Fruit fly (Drosophila melanogaster) whole organism, embryonic: Measurements from ENCODE around the gene M6.
A peak's percentile ranks its signal among the peaks of the same experiment; 100 is the strongest.

ENCODE experiments used
- CG1024 ChIP-seq: fragments of 200-800 bp; sonication (Bioruptor generic); IDR thresholded peaks from 2 replicates; pipeline ENCODE4 v1.3.6; 2022; ENCODE audit warnings: missing biosample characterization, missing genetic modification characterization
- CG12299 ChIP-seq: fragments of 200-800 bp; sonication (Bioruptor generic); optimal IDR thresholded peaks from 2 replicates; lab custom pipeline; 2018; ENCODE audit warnings: missing biosample characterization, mild to moderate bottlenecking, missing genetic modification characterization
- CG1529 ChIP-seq: fragments of 200-800 bp; sonication (Bioruptor generic); optimal IDR thresholded peaks from 3 replicates; lab custom pipeline; 2018; ENCODE audit warnings: missing biosample characterization, missing genetic modification characterization
- CG17385 ChIP-seq: fragments of 200-800 bp; sonication (Bioruptor generic); optimal IDR thresholded peaks from 3 replicates; lab custom pipeline; 2018; ENCODE audit warnings: missing biosample characterization, mild to moderate bottlenecking, missing genetic modification characterization
- CG17829 ChIP-seq: fragments of 200-800 bp; optimal IDR thresholded peaks from 2 replicates; lab custom pipeline; 2019; ENCODE audit warnings: missing biosample characterization, mild to moderate bottlenecking, missing genetic modification characterization, moderate library complexity
- CG2889 ChIP-seq: fragments of 200-800 bp; sonication (Bioruptor generic); IDR thresholded peaks from 3 replicates; pipeline ENCODE4 v1.3.6; 2022; ENCODE audit warnings: missing biosample characterization, missing genetic modification characterization
- CG30403 ChIP-seq: fragments of 200-800 bp; sonication (Bioruptor generic); optimal IDR thresholded peaks from 3 replicates; lab custom pipeline; 2016; ENCODE audit warnings: missing biosample characterization, missing genetic modification characterization
- CG34376 ChIP-seq: fragments of 200-800 bp; sonication (Bioruptor generic); optimal IDR thresholded peaks from 2 replicates; lab custom pipeline; 2018; ENCODE audit warnings: missing biosample characterization, mild to moderate bottlenecking, missing genetic modification characterization
- CG43689 ChIP-seq: fragments of 200-800 bp; sonication (Bioruptor generic); IDR thresholded peaks from 2 replicates; pipeline ENCODE4 v1.3.6; 2022; ENCODE audit warnings: missing biosample characterization, missing genetic modification characterization
- CG5245 ChIP-seq: fragments of 200-800 bp; sonication (Bioruptor generic); optimal IDR thresholded peaks from 3 replicates; lab custom pipeline; 2016; ENCODE audit warnings: missing biosample characterization, missing genetic modification characterization
- CG7786 ChIP-seq: fragments of 200-800 bp; sonication (Bioruptor generic); optimal IDR thresholded peaks from 2 replicates; lab custom pipeline; 2016; ENCODE audit warnings: missing biosample characterization, missing genetic modification characterization
- CG8388 ChIP-seq: fragments of 200-800 bp; sonication (Bioruptor generic); optimal IDR thresholded peaks from 2 replicates; lab custom pipeline; 2019; ENCODE audit warnings: missing biosample characterization, mild to moderate bottlenecking, missing genetic modification characterization, moderate library complexity
- CG8944 ChIP-seq: fragments of 200-800 bp; sonication (Bioruptor generic); optimal IDR thresholded peaks from 3 replicates; lab custom pipeline; 2016; ENCODE audit warnings: missing biosample characterization, missing genetic modification characterization
- CG9932 ChIP-seq: fragments of 200-800 bp; sonication (Bioruptor generic); IDR thresholded peaks from 2 replicates; pipeline ENCODE4 v1.3.6; 2022; ENCODE audit warnings: missing biosample characterization, missing genetic modification characterization
- CkIIα-i1 ChIP-seq: fragments of 200-800 bp; sonication (Bioruptor generic); IDR thresholded peaks from 2 replicates; pipeline ENCODE4 v1.3.6; 2022; ENCODE audit warnings: missing biosample characterization, missing genetic modification characterization
- D ChIP-seq, 2 experiments: fragments of 200-800 bp in 1 of 2; fragments of >200 bp in 1 of 2; sonication (Bioruptor generic) in 1 of 2; optimal IDR thresholded peaks; 2 replicates in 1 of 2; 3 replicates in 1 of 2; lab custom pipeline; 2017; ENCODE audit warnings: mild to moderate bottlenecking in 1 of 2, missing biosample characterization in 1 of 2, missing genetic modification characterization in 1 of 2, missing genetic modification reagents in 1 of 2
- Doc3 ChIP-seq: fragments of 200-800 bp; sonication (Bioruptor generic); IDR thresholded peaks from 3 replicates; pipeline ENCODE4 v1.3.6; 2022; ENCODE audit warnings: missing biosample characterization, missing genetic modification characterization; ENCODE audit not compliant: partially characterized antibody
- Gsc ChIP-seq: fragments of 200-800 bp; sonication (Bioruptor generic); IDR thresholded peaks from 2 replicates; pipeline ENCODE4 v1.3.6; 2022; ENCODE audit warnings: missing biosample characterization, missing genetic modification characterization
- Meics ChIP-seq: fragments of 200-800 bp; sonication (Bioruptor generic); optimal IDR thresholded peaks from 2 replicates; lab custom pipeline; 2017; ENCODE audit warnings: missing biosample characterization, mild to moderate bottlenecking, missing genetic modification characterization
- NK7.1 ChIP-seq: fragments of 200-800 bp; sonication (Bioruptor generic); optimal IDR thresholded peaks from 3 replicates; lab custom pipeline; 2016; ENCODE audit warnings: missing biosample characterization, missing genetic modification characterization
- Pdp1 ChIP-seq, 2 experiments: fragments of 200-800 bp; sonication (Bioruptor generic); optimal IDR thresholded peaks; 3 replicates each; lab custom pipeline; 2016; ENCODE audit warnings: missing biosample characterization in 2 of 2, missing genetic modification characterization in 2 of 2, mild to moderate bottlenecking in 1 of 2, moderate library complexity in 1 of 2
- YL-1 ChIP-seq: fragments of 200-800 bp; sonication (Bioruptor generic); optimal IDR thresholded peaks from 3 replicates; lab custom pipeline; 2017; ENCODE audit warnings: missing biosample characterization, mild to moderate bottlenecking, missing genetic modification characterization
- al ChIP-seq: fragments of 200-800 bp; sonication (Bioruptor generic); IDR thresholded peaks from 2 replicates; pipeline ENCODE4 v1.3.6; 2022; ENCODE audit warnings: missing biosample characterization, missing genetic modification characterization
- bab2 ChIP-seq: fragments of 200-800 bp; sonication (Bioruptor generic); optimal IDR thresholded peaks from 2 replicates; lab custom pipeline; 2016; ENCODE audit warnings: missing biosample characterization, missing genetic modification characterization
- bsh ChIP-seq, 2 experiments: fragments of 200-800 bp; sonication (Bioruptor generic); optimal IDR thresholded peaks; 2 replicates each; lab custom pipeline; 2017 to 2018; ENCODE audit warnings: mild to moderate bottlenecking in 2 of 2, missing biosample characterization in 2 of 2, missing genetic modification characterization in 2 of 2, moderate library complexity in 1 of 2
- cad ChIP-seq: fragments of >200 bp; optimal IDR thresholded peaks from 2 replicates; lab custom pipeline; 2017; ENCODE audit warnings: missing biosample characterization, missing genetic modification characterization
- ci ChIP-seq: fragments of 200-800 bp; sonication (Bioruptor generic); IDR thresholded peaks from 3 replicates; pipeline ENCODE4 v1.3.6; 2022; ENCODE audit warnings: missing biosample characterization, missing genetic modification characterization
- crc ChIP-seq: fragments of 200-800 bp; sonication (Bioruptor generic); optimal IDR thresholded peaks from 2 replicates; lab custom pipeline; 2016; ENCODE audit warnings: missing biosample characterization, missing genetic modification characterization
- croc ChIP-seq: fragments of 200-800 bp; sonication (Bioruptor generic); conservative IDR thresholded peaks from 3 replicates; pipeline ENCODE4 v1.3.6; 2022; ENCODE audit warnings: missing biosample characterization, missing genetic modification characterization
- crp ChIP-seq, 2 experiments: fragments of 200-800 bp; sonication (Bioruptor generic); optimal IDR thresholded peaks; 2 replicates in 1 of 2; 3 replicates in 1 of 2; lab custom pipeline; 2017; ENCODE audit warnings: missing biosample characterization in 2 of 2, missing genetic modification characterization in 2 of 2, mild to moderate bottlenecking in 1 of 2, moderate library complexity in 1 of 2
- dimm ChIP-seq: fragments of 200-800 bp; sonication (Bioruptor generic); IDR thresholded peaks from 2 replicates; pipeline ENCODE4 v1.3.6; 2022; ENCODE audit warnings: missing biosample characterization, missing genetic modification characterization
- ems ChIP-seq: fragments of 200-800 bp; sonication (Bioruptor generic); optimal IDR thresholded peaks from 3 replicates; lab custom pipeline; 2016; ENCODE audit warnings: missing biosample characterization, missing genetic modification characterization
- en ChIP-seq: fragments of 200-800 bp; sonication (Bioruptor generic); optimal IDR thresholded peaks from 2 replicates; lab custom pipeline; 2016; ENCODE audit warnings: missing biosample characterization, missing genetic modification characterization
- esg ChIP-seq: fragments of 200-800 bp; sonication (Bioruptor generic); conservative IDR thresholded peaks from 2 replicates; pipeline ENCODE4 v1.3.6; 2022; ENCODE audit warnings: missing biosample characterization, missing genetic modification characterization
- exex ChIP-seq: fragments of 200-800 bp; sonication (Bioruptor generic); optimal IDR thresholded peaks from 4 replicates; lab custom pipeline; 2018; ENCODE audit warnings: missing biosample characterization, mild to moderate bottlenecking, missing genetic modification characterization, moderate library complexity
- fu2 ChIP-seq: fragments of 200-800 bp; sonication (Bioruptor generic); optimal IDR thresholded peaks from 2 replicates; lab custom pipeline; 2016; ENCODE audit warnings: missing biosample characterization, missing genetic modification characterization
- gcm2 ChIP-seq: fragments of 200-800 bp; sonication (Bioruptor generic); optimal IDR thresholded peaks from 2 replicates; lab custom pipeline; 2016; ENCODE audit warnings: missing biosample characterization, missing genetic modification characterization
- hb ChIP-seq: fragments of 200-800 bp; sonication (Bioruptor generic); IDR thresholded peaks from 3 replicates; pipeline ENCODE4 v1.3.6; 2022; ENCODE audit warnings: missing biosample characterization, missing genetic modification characterization; ENCODE audit not compliant: partially characterized antibody
- kah ChIP-seq: fragments of 200-800 bp; sonication (Bioruptor generic); optimal IDR thresholded peaks from 2 replicates; lab custom pipeline; 2018; ENCODE audit warnings: missing biosample characterization, mild to moderate bottlenecking, missing genetic modification characterization
- run ChIP-seq: fragments of 200-800 bp; sonication (Bioruptor generic); optimal IDR thresholded peaks from 3 replicates; lab custom pipeline; 2018; ENCODE audit warnings: missing biosample characterization, mild to moderate bottlenecking, missing genetic modification characterization
- slp2 ChIP-seq: fragments of 200-800 bp; sonication (Bioruptor generic); optimal IDR thresholded peaks from 2 replicates; lab custom pipeline; 2016; ENCODE audit warnings: missing biosample characterization, missing genetic modification characterization
- trem ChIP-seq: fragments of 200-800 bp; optimal IDR thresholded peaks from 3 replicates; lab custom pipeline; 2019; ENCODE audit warnings: missing biosample characterization, mild to moderate bottlenecking, missing genetic modification characterization, moderate library complexity
- tup ChIP-seq: fragments of 200-800 bp; sonication (Bioruptor generic); optimal IDR thresholded peaks from 2 replicates; lab custom pipeline; 2016; ENCODE audit warnings: missing biosample characterization, mild to moderate bottlenecking, missing genetic modification characterization, moderate library complexity
- unc-4 ChIP-seq: fragments of 200-800 bp; sonication (Bioruptor generic); IDR thresholded peaks from 2 replicates; pipeline ENCODE4 v1.3.6; 2022; ENCODE audit warnings: missing biosample characterization, missing genetic modification characterization; ENCODE audit not compliant: partially characterized antibody
- vfl ChIP-seq: fragments of 200-800 bp; sonication (Bioruptor generic); optimal IDR thresholded peaks from 2 replicates; lab custom pipeline; 2016; ENCODE audit warnings: missing biosample characterization, missing genetic modification characterization
- wek ChIP-seq: fragments of 200-800 bp; sonication (Bioruptor generic); optimal IDR thresholded peaks from 3 replicates; lab custom pipeline; 2018; ENCODE audit warnings: missing biosample characterization, mild to moderate bottlenecking, missing genetic modification characterization, moderate library complexity
- zen2 ChIP-seq: fragments of 200-800 bp; sonication (Bioruptor generic); IDR thresholded peaks from 3 replicates; pipeline ENCODE4 v1.3.6; 2022; ENCODE audit warnings: missing biosample characterization, missing genetic modification characterization; ENCODE audit not compliant: partially characterized antibody

M6 gene

DNA sequence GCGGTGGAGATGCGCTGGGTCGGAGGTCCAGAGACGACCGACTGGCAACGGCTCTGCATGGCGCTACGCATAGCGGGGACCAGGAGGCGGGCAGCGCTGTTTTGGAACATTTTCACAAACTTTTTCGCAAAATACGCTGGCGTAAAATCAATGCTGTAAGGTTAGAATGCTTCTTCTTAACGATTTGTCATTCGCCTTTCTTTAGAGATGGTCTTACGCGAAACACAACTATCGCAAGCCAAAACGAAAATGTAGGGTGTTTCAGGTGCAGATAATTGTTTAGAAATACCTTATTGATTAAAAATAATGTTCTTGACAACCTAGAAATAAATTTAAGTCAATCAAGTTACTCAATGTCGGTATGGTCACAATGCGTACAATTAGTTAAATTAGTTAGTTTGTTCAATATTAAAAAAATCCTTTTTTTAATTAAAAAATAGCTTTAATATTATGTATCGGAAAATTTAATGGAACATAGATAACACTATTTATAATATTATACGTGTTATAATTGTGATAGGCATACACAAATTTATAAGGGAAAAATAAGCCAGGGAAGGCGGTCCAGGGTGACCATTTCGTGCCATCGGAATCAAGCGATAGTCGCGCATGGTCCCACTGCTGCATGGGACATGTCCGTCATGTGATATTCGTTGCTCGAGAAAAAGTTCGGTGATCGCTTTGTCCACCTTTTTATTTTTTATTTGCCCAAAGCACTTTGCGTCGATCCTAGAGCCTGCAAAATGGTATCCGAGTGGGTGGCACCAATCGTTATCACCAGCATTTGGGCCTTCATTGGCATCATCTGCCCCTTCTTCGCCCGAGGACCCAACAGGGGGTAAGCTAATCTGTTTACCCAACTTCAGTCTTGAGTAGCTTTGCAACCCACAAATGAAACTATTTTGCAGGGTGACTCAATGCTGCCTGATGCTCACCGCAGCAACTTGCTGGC lies 31.9 kb downstream of the M6 start, which contains the start of the genes COX8 and VhaM9.7-b (continued):
- no peak for TF ChIP-seq run (tag; lab: Kevin White, UChicago)
- no peak for TF ChIP-seq en
- no peak for TF ChIP-seq Gsc
- TF ChIP-seq CG5245 (GFP tag; lab: Kevin White, UChicago) = no peak
- TF ChIP-seq fu2 (GFP tag; lab: Kevin White, UChicago) = peak; percentile 2
- no peak for TF ChIP-seq gcm2 (GFP tag; lab: Kevin White, UChicago)
- 0 out of 3 replicates have a peak, but pooled peaks have one; percentile 15 for TF ChIP-seq croc (GFP tag; lab: Robert Waterston, UW)
- no peak for TF ChIP-seq dimm (GFP tag; lab: Robert Waterston, UW)
- peak; percentile 51; the same call in 1 of the 3 replicates for TF ChIP-seq zen2 (GFP tag; lab: Robert Waterston, UW)
- peak; percentile 2 for TF ChIP-seq slp2 (GFP tag; lab: Kevin White, UChicago)
- 0 out of 3 replicates have a peak, but pooled peaks have one; percentile 22 for TF ChIP-seq CG2889 (GFP tag; lab: Robert Waterston, UW)
- no peak for TF ChIP-seq wek (GFP tag; lab: Kevin White, UChicago)
- no peak for TF ChIP-seq Meics (GFP tag; lab: Kevin White, UChicago)
- TF ChIP-seq CG17829 (tag; lab: Kevin White, UChicago) = peak; percentile 40
- TF ChIP-seq Doc3 (GFP tag; lab: Robert Waterston, UW) = peak; percentile 66
- peak; percentile 88 for TF ChIP-seq CG9932 (GFP tag; lab: Robert Waterston, UW)
- peak; percentile 30 for TF ChIP-seq CG7786 (GFP tag; lab: Kevin White, UChicago)
- TF ChIP-seq unc-4 (GFP tag; lab: Robert Waterston, UW) = peak; percentile 62
- no peak for TF ChIP-seq CkIIα-i1 (GFP tag; lab: Robert Waterston, UW)
- peak; percentile 10 for TF ChIP-seq kah
- TF ChIP-seq CG8944 (GFP tag; lab: Kevin White, UChicago) = peak; percentile 58
- TF ChIP-seq trem (tag; lab: Kevin White, UChicago) = peak; percentile 40
- TF ChIP-seq exex (tag; lab: Kevin White, UChicago) = no peak
- peak; percentile 51 to 99 for TF ChIP-seq Pdp1 (GFP tag; optimal IDR thresholded peaks at IDR 0.05; lab: Kevin White, UChicago)
- TF ChIP-seq CG43689 (GFP tag; lab: Robert Waterston, UW) = no peak
- peak; percentile 49 for TF ChIP-seq bab2 (GFP tag; lab: Kevin White, UChicago)
- TF ChIP-seq CG1529 (GFP tag; lab: Kevin White, UChicago) = no peak
- TF ChIP-seq D (optimal IDR thresholded peaks at IDR 0.05; lab: Kevin White, UChicago) = no peak
- TF ChIP-seq D (GFP tag; optimal IDR thresholded peaks at IDR 0.05; lab: Kevin White, UChicago) = no peak
- peak; percentile 63 for TF ChIP-seq ci (GFP tag; lab: Robert Waterston, UW)
- 0 out of 3 replicates have a peak, but pooled peaks have one; percentile 54 for TF ChIP-seq hb (GFP tag; lab: Robert Waterston, UW)
- TF ChIP-seq NK7.1 (GFP tag; lab: Kevin White, UChicago) = no peak
- TF ChIP-seq CG1024 (GFP tag; lab: Robert Waterston, UW) = 0 out of 2 replicates have a peak, but pooled peaks have one; percentile 16
- TF ChIP-seq crp (GFP tag; optimal IDR thresholded peaks at IDR 0.05; lab: Kevin White, UChicago) = peak in 1 of 2 experiments; percentile 58
- TF ChIP-seq tup (GFP tag; lab: Kevin White, UChicago) = no peak
- peak; percentile 27 for TF ChIP-seq CG34376
- TF ChIP-seq cad (GFP tag; lab: Kevin White, UChicago) = no peak
- no peak for TF ChIP-seq bsh (GFP tag; optimal IDR thresholded peaks at IDR 0.05; lab: Kevin White, UChicago)
- no peak for TF ChIP-seq CG8388 (GFP tag; lab: Kevin White, UChicago)
- peak; percentile 81 for TF ChIP-seq CG30403
- TF ChIP-seq esg (GFP tag; lab: Robert Waterston, UW) = peak; percentile 64
- no peak for TF ChIP-seq crc (GFP tag; lab: Kevin White, UChicago)
- TF ChIP-seq CG17385 (GFP tag; lab: Kevin White, UChicago) = peak; percentile 97
- peak; percentile 86 for TF ChIP-seq YL-1 (GFP tag; lab: Kevin White, UChicago)
- peak; percentile 47 for TF ChIP-seq CG12299
- peak; percentile 21 for TF ChIP-seq vfl (GFP tag; lab: Kevin White, UChicago)
- peak; percentile 57; the same call in 1 of the 2 replicates for TF ChIP-seq al (GFP tag; lab: Robert Waterston, UW)
- peak; percentile 40 for TF ChIP-seq ems
